Worm (Caenorhabditis elegans) whole organism, mixed stage, embryonic: Measurements from ENCODE around the gene F56A8.8.

Experiments
- blmp-1 ChIP-seq: fragments of 150-350 bp; optimal IDR thresholded peaks from 2 replicates; lab custom pipeline; 2014; ENCODE audit warnings: missing biosample characterization, missing genetic modification characterization
- ceh-83 ChIP-seq: fragments of 200-800 bp; sonication (Bioruptor generic); optimal IDR thresholded peaks from 2 replicates; lab custom pipeline; 2018; ENCODE audit warnings: mild to moderate bottlenecking, missing genetic modification characterization, missing compliant biosample characterization
- ces-1 ChIP-seq: fragments of 150-350 bp; optimal IDR thresholded peaks from 2 replicates; lab custom pipeline; 2014; ENCODE audit warnings: missing biosample characterization, missing genetic modification reagents, missing genetic modification characterization
- lin-13 ChIP-seq: fragments of 150-350 bp; optimal IDR thresholded peaks from 2 replicates; lab custom pipeline; 2014; ENCODE audit warnings: missing biosample characterization, missing genetic modification characterization
- lsy-2 ChIP-seq: fragments of 150-350 bp; optimal IDR thresholded peaks from 2 replicates; lab custom pipeline; 2014; ENCODE audit warnings: missing biosample characterization, missing genetic modification characterization
- mep-1 ChIP-seq: fragments of 150-350 bp; optimal IDR thresholded peaks from 2 replicates; lab custom pipeline; 2017; ENCODE audit warnings: missing biosample characterization, missing genetic modification reagents, missing genetic modification characterization, inconsistent platforms
- nhr-237 ChIP-seq: fragments of 150-350 bp; optimal IDR thresholded peaks from 2 replicates; lab custom pipeline; 2014; ENCODE audit warnings: missing biosample characterization, missing genetic modification characterization
- snpc-4 ChIP-seq: fragments of 150-350 bp; optimal IDR thresholded peaks from 2 replicates; lab custom pipeline; 2014; ENCODE audit warnings: missing biosample characterization, missing genetic modification characterization

DNA sequence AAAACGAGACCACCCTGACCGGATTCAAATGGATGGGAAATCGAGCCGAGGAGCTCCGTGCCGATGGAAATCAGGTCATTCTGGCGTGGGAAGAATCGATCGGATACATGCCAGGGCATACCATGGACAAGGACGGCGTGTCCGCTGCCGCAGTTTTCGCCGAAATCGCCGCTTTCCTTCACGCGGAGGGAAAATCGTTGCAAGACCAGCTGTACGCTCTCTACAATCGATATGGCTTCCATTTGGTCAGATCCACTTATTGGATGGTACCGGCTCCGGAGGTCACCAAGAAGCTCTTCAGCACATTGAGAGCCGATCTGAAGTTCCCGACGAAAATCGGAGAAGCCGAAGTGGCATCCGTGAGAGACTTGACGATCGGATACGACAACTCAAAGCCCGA lies 16.5 kb downstream of the F56A8.8 start:
- TF ChIP-seq nhr-237 (tag; lab: Kevin White, UChicago): no peak
- no peak for TF ChIP-seq ceh-83 (GFP tag; lab: Kevin White, UChicago)
- TF ChIP-seq snpc-4 (tag; lab: Kevin White, UChicago): no peak
- TF ChIP-seq ces-1 (GFP tag; lab: Kevin White, UChicago): no peak
- no peak for TF ChIP-seq blmp-1 (tag; lab: Kevin White, UChicago)
- no peak for TF ChIP-seq mep-1 (tag; lab: Kevin White, UChicago)
- TF ChIP-seq lin-13 (tag; lab: Kevin White, UChicago): no peak
- TF ChIP-seq lsy-2 (tag; lab: Kevin White, UChicago): no peak
